Worm (Caenorhabditis elegans): Measurements from ENCODE around the gene crh-2.

crh-2 gene

DNA sequence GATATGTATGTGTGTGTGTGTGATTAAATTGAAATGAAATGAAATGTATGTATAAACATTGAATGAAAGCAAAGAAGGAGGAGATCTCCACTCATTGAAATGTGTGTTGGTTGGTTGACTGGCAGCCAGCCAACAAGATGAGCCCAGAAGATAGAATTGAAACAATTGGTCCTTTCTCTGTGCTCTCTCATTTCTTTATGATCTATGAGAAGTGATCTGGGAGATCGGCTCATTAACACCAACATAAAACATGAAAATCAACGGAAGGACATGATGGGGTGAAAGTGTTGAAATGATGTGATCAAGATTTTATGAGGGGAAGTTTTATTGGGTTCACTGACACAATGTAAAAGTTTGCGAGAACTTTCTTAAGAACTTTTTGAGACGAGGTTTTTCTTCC is 35.5 kb upstream of the crh-2 start:
- TF ChIP-seq unc-120 (tag; optimal IDR thresholded peaks at IDR 0.05; ENCODE audit: poor library complexity, severe bottlenecking) (peak; percentile 42), mab-5 (tag; optimal IDR thresholded peaks at IDR 0.05) (peak; percentile 37), unc-62 (GFP tag; optimal IDR thresholded peaks at IDR 0.05) (peak; percentile 71), lin-13 (tag; optimal IDR thresholded peaks at IDR 0.05) (no peak), ces-1 (GFP tag; optimal IDR thresholded peaks at IDR 0.05) (no peak), hlh-1 (tag; optimal IDR thresholded peaks at IDR 0.05) (peak; percentile 86)

DNA sequence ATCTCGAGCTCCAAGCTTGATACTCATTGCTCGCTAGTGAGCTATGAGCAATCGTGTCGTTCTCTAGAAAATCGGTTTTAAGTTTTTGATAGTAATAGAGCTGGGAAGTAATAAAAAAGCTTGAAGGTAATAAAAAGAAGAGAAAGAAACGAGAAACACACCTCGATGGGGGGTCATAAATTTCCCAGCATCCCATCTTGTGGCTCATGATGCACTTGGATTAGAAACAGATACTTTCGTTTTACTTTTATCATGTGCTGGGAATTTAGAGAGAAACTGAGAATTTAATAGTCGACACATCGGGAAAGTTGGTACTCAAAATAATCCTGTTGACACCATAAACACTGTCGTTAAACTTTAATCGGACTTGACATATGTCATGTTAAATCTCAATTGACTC is 33.3 kb upstream of the crh-2 start:
- TF ChIP-seq pha-4 (tag; optimal IDR thresholded peaks at IDR 0.05) (no peak), lin-32 (GFP tag; optimal IDR thresholded peaks at IDR 0.05) (no peak), nhr-12 (tag; optimal IDR thresholded peaks at IDR 0.05) (no peak), zip-8 (tag; optimal IDR thresholded peaks at IDR 0.05) (no peak), bed-3 (GFP tag; optimal IDR thresholded peaks at IDR 0.05) (no peak), hlh-1 (tag; optimal IDR thresholded peaks at IDR 0.05) (no peak), blmp-1 (tag; optimal IDR thresholded peaks at IDR 0.05) (no peak), ces-1 (GFP tag; optimal IDR thresholded peaks at IDR 0.05) (no peak), nhr-2 (tag; optimal IDR thresholded peaks at IDR 0.05) (no peak), unc-39 (tag; optimal IDR thresholded peaks at IDR 0.05) (no peak), elt-1 (tag; optimal IDR thresholded peaks at IDR 0.05; ENCODE audit: borderline replicate concordance, insufficient read depth) (no peak), lin-13 (tag; optimal IDR thresholded peaks at IDR 0.05) (no peak), cnd-1 (tag; optimal IDR thresholded peaks at IDR 0.05) (no peak), nhr-237 (tag; optimal IDR thresholded peaks at IDR 0.05) (no peak)

ce11 chrII:5218349-5218748 is 31.0 kb upstream of the crh-2 start:
- TF ChIP-seq ceh-43 (GFP tag; optimal IDR thresholded peaks at IDR 0.05) (no peak), pha-4 (tag; optimal IDR thresholded peaks at IDR 0.05) (no peak), ces-1 (GFP tag; optimal IDR thresholded peaks at IDR 0.05) (no peak), ceh-83 (GFP tag; optimal IDR thresholded peaks at IDR 0.05) (no peak), unc-120 (tag; optimal IDR thresholded peaks at IDR 0.05; ENCODE audit: poor library complexity, severe bottlenecking) (no peak), mab-5 (tag; optimal IDR thresholded peaks at IDR 0.05) (no peak), elt-1 (tag; optimal IDR thresholded peaks at IDR 0.05; ENCODE audit: borderline replicate concordance, insufficient read depth) (no peak), nhr-76 (tag; optimal IDR thresholded peaks at IDR 0.05) (no peak), M03D4.4 (tag; optimal IDR thresholded peaks at IDR 0.05) (no peak), hlh-1 (tag; optimal IDR thresholded peaks at IDR 0.05) (no peak)

DNA sequence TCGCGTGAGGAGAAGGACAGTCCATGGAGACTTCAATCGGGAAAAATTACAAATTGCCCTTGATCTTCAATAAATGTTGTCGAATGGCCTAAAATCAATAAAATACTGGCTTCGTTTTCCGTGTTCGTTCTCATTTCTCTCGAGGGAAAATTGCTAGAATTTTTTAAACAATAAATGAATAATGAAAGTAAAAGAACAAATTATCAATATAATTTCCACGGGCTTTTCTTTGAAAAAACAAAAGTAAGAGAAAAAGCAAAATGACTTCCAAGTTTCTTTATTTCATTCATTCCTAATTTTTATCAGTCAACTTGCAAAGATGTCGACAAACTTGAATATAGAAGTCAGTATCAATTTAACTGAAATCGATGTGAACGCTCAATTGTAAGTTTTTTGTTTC is 25.3 kb upstream of the crh-2 start, which contains the start of gene C34F11.1:
C34F11.1 (plus strand) TSS at position 301 of the 400 bp plus-strand sequence.
- TF ChIP-seq lsy-2 (tag; optimal IDR thresholded peaks at IDR 0.05) (no peak), snpc-4 (tag; optimal IDR thresholded peaks at IDR 0.05) (no peak), mep-1 (tag; optimal IDR thresholded peaks at IDR 0.05) (no peak), elt-3 (tag; optimal IDR thresholded peaks at IDR 0.05) (no peak), ham-2 (GFP tag; optimal IDR thresholded peaks at IDR 0.05) (no peak), tbx-8 (GFP tag; optimal IDR thresholded peaks at IDR 0.05) (no peak), ces-1 (GFP tag; optimal IDR thresholded peaks at IDR 0.05) (no peak), drap-1 (GFP tag; optimal IDR thresholded peaks at IDR 0.05) (no peak), flh-1 (GFP tag; optimal IDR thresholded peaks at IDR 0.05) (no peak)

- TF ChIP-seq ces-1 (GFP tag; optimal IDR thresholded peaks at IDR 0.05), result no peak
- no peak for TF ChIP-seq lin-13 (tag; optimal IDR thresholded peaks at IDR 0.05)
- no peak for TF ChIP-seq ham-2 (GFP tag; optimal IDR thresholded peaks at IDR 0.05)
- no peak for TF ChIP-seq mep-1 (tag; optimal IDR thresholded peaks at IDR 0.05)
- no peak for TF ChIP-seq hlh-1 (tag; optimal IDR thresholded peaks at IDR 0.05)
- TF ChIP-seq unc-39 (tag; optimal IDR thresholded peaks at IDR 0.05), result no peak
- TF ChIP-seq nhr-76 (tag; optimal IDR thresholded peaks at IDR 0.05), result no peak
- no peak for TF ChIP-seq snpc-4 (tag; optimal IDR thresholded peaks at IDR 0.05)
- TF ChIP-seq unc-120 (tag; optimal IDR thresholded peaks at IDR 0.05; ENCODE audit: poor library complexity, severe bottlenecking), result no peak
- TF ChIP-seq lsy-2 (tag; optimal IDR thresholded peaks at IDR 0.05), result no peak
- TF ChIP-seq M03D4.4 (tag; optimal IDR thresholded peaks at IDR 0.05), result no peak
- TF ChIP-seq flh-1 (GFP tag; optimal IDR thresholded peaks at IDR 0.05), result no peak
- TF ChIP-seq drap-1 (GFP tag; optimal IDR thresholded peaks at IDR 0.05), result no peak
- TF ChIP-seq lin-32 (GFP tag; optimal IDR thresholded peaks at IDR 0.05), result no peak
- TF ChIP-seq mls-2 (tag; optimal IDR thresholded peaks at IDR 0.05), result no peak
- TF ChIP-seq tbx-8 (GFP tag; optimal IDR thresholded peaks at IDR 0.05), result no peak
- no peak for TF ChIP-seq pha-4 (tag; optimal IDR thresholded peaks at IDR 0.05)
- TF ChIP-seq nhr-2 (tag; optimal IDR thresholded peaks at IDR 0.05), result no peak
Measured at ce11 chrII:5211970-5212369, 24.6 kb upstream of the crh-2 start, which contains the start of gene C34F11.2. C34F11.2 (plus strand) TSS chrII:5212270.
